Worm (Caenorhabditis elegans) whole organism, L4 larva: ENCODE results near the gene srsx-7.

Source experiments
- ama-1 ChIP-seq: fragments of 150-350 bp; optimal IDR thresholded peaks from 2 replicates; lab custom pipeline; 2014; ENCODE audit warnings: inconsistent platforms, mixed read lengths
- duxl-1 ChIP-seq: sonication (generic microtip); optimal IDR thresholded peaks from 2 replicates; lab custom pipeline; 2016; ENCODE audit warnings: mild to moderate bottlenecking, missing genetic modification characterization, moderate library complexity, missing compliant biosample characterization; ENCODE audit not compliant: poor library complexity
- hlh-11 ChIP-seq: fragments of 200-800 bp; sonication (Bioruptor generic); optimal IDR thresholded peaks from 2 replicates; lab custom pipeline; 2018; ENCODE audit warnings: mild to moderate bottlenecking, missing genetic modification characterization, missing compliant biosample characterization
- jun-1 ChIP-seq: fragments of 150-350 bp; optimal IDR thresholded peaks from 2 replicates; lab custom pipeline; 2014; ENCODE audit warnings: missing biosample characterization, missing genetic modification reagents, missing genetic modification characterization
- lin-15B ChIP-seq: fragments of 150-350 bp; sonication (generic microtip); optimal IDR thresholded peaks from 3 replicates; lab custom pipeline; 2014; ENCODE audit warnings: missing biosample characterization, missing genetic modification characterization
- lir-3 ChIP-seq: sonication (generic microtip); optimal IDR thresholded peaks from 2 replicates; lab custom pipeline; 2016; ENCODE audit warnings: mild to moderate bottlenecking, missing genetic modification characterization, missing compliant biosample characterization
- lsy-2 ChIP-seq, 2 experiments: fragments of 150-350 bp in 1 of 2; sonication (generic microtip) in 1 of 2; optimal IDR thresholded peaks; 2 replicates each; lab custom pipeline; 2014 to 2017; ENCODE audit warnings: missing biosample characterization in 2 of 2, missing genetic modification characterization in 2 of 2
- nhr-11 ChIP-seq: fragments of 150-350 bp; optimal IDR thresholded peaks from 2 replicates; lab custom pipeline; 2014; ENCODE audit warnings: missing biosample characterization, missing genetic modification characterization
- nhr-237 ChIP-seq: sonication (generic microtip); optimal IDR thresholded peaks from 2 replicates; lab custom pipeline; 2017; ENCODE audit warnings: missing biosample characterization, missing genetic modification characterization
- nhr-25 ChIP-seq: sonication (generic microtip); optimal IDR thresholded peaks from 2 replicates; lab custom pipeline; 2017; ENCODE audit warnings: missing genetic modification characterization, mild to moderate bottlenecking, missing compliant biosample characterization, antibody characterized with exemption, moderate library complexity, borderline replicate concordance; ENCODE audit not compliant: insufficient read depth
- nhr-76 ChIP-seq: fragments of 150-350 bp; optimal IDR thresholded peaks from 2 replicates; lab custom pipeline; 2014; ENCODE audit warnings: missing biosample characterization, missing genetic modification characterization
- nhr-77 ChIP-seq: fragments of 150-350 bp; optimal IDR thresholded peaks from 2 replicates; lab custom pipeline; 2014; ENCODE audit warnings: missing biosample characterization, missing genetic modification characterization
- snpc-4 ChIP-seq: fragments of 150-350 bp; optimal IDR thresholded peaks from 2 replicates; lab custom pipeline; 2014; ENCODE audit warnings: missing biosample characterization, missing genetic modification characterization
- unc-130 ChIP-seq: sonication (generic microtip); optimal IDR thresholded peaks from 2 replicates; lab custom pipeline; 2016; ENCODE audit warnings: missing genetic modification reagents, missing genetic modification characterization, missing compliant biosample characterization

- TF ChIP-seq jun-1, result no peak
- TF ChIP-seq nhr-11 (tag; lab: Kevin White, UChicago), result no peak
- no peak for TF ChIP-seq lin-15B (tag; lab: Kevin White, UChicago)
- TF ChIP-seq lsy-2 (tag; optimal IDR thresholded peaks at IDR 0.05; lab: Kevin White, UChicago), result no peak
- TF ChIP-seq unc-130 (GFP tag; lab: Kevin White, UChicago), result no peak
- no peak for TF ChIP-seq nhr-76 (tag; lab: Kevin White, UChicago)
- no peak for TF ChIP-seq nhr-237 (tag; lab: Kevin White, UChicago)
- TF ChIP-seq snpc-4, result no peak
- TF ChIP-seq lir-3 (tag; lab: Kevin White, UChicago), result no peak
- TF ChIP-seq hlh-11 (tag; lab: Kevin White, UChicago), result no peak
- TF ChIP-seq duxl-1 (tag; lab: Kevin White, UChicago), result no peak
- TF ChIP-seq nhr-25 (tag; lab: Kevin White, UChicago), result no peak
- TF ChIP-seq nhr-77 (tag; lab: Kevin White, UChicago), result no peak
- TF ChIP-seq ama-1 (lab: Kevin White, UChicago), result no peak
Observed at ce11 chrV:7901222-7901621, 24.4 kb upstream of the srsx-7 start.
